Worm (Caenorhabditis elegans) whole organism, mixed stage, embryonic: ENCODE measurements around the gene W02F12.8.

ENCODE experiments used
- M03D4.4 ChIP-seq: sonication (generic microtip); optimal IDR thresholded peaks from 2 replicates; lab custom pipeline; 2017; ENCODE audit warnings: mild to moderate bottlenecking, missing genetic modification characterization, missing compliant biosample characterization
- bed-3 ChIP-seq: fragments of 200-800 bp; sonication (Bioruptor generic); optimal IDR thresholded peaks from 3 replicates; lab custom pipeline; 2018; ENCODE audit warnings: mild to moderate bottlenecking, missing genetic modification characterization, moderate library complexity, missing compliant biosample characterization
- blmp-1 ChIP-seq: fragments of 150-350 bp; optimal IDR thresholded peaks from 2 replicates; lab custom pipeline; 2014; ENCODE audit warnings: missing biosample characterization, missing genetic modification characterization
- ceh-43 ChIP-seq: fragments of 200-800 bp; sonication (Bioruptor generic); optimal IDR thresholded peaks from 2 replicates; lab custom pipeline; 2018; ENCODE audit warnings: mild to moderate bottlenecking, missing genetic modification characterization, moderate library complexity, missing compliant biosample characterization
- ces-1 ChIP-seq: fragments of 150-350 bp; optimal IDR thresholded peaks from 2 replicates; lab custom pipeline; 2014; ENCODE audit warnings: missing biosample characterization, missing genetic modification reagents, missing genetic modification characterization
- cnd-1 ChIP-seq: fragments of 200-800 bp; sonication (Bioruptor generic); optimal IDR thresholded peaks from 2 replicates; lab custom pipeline; 2018; ENCODE audit warnings: mild to moderate bottlenecking, missing genetic modification characterization, missing compliant biosample characterization
- drap-1 ChIP-seq: fragments of 200-800 bp; sonication (Bioruptor generic); optimal IDR thresholded peaks from 3 replicates; lab custom pipeline; 2018; ENCODE audit warnings: mild to moderate bottlenecking, missing genetic modification characterization, missing compliant biosample characterization
- elt-3 ChIP-seq: fragments of 150-350 bp; optimal IDR thresholded peaks from 2 replicates; lab custom pipeline; 2014; ENCODE audit warnings: missing biosample characterization, missing genetic modification characterization
- flh-1 ChIP-seq: fragments of 200-800 bp; sonication (Bioruptor generic); optimal IDR thresholded peaks from 2 replicates; lab custom pipeline; 2018; ENCODE audit warnings: mild to moderate bottlenecking, missing genetic modification characterization, moderate library complexity, missing compliant biosample characterization
- ham-2 ChIP-seq: fragments of 200-800 bp; sonication (Bioruptor generic); optimal IDR thresholded peaks from 2 replicates; lab custom pipeline; 2018; ENCODE audit warnings: mild to moderate bottlenecking, missing genetic modification characterization, missing compliant biosample characterization
- hlh-1 ChIP-seq: fragments of 150-350 bp; optimal IDR thresholded peaks from 2 replicates; lab custom pipeline; 2014; ENCODE audit warnings: missing biosample characterization, missing genetic modification reagents, missing genetic modification characterization
- lin-13 ChIP-seq: fragments of 150-350 bp; optimal IDR thresholded peaks from 2 replicates; lab custom pipeline; 2014; ENCODE audit warnings: missing biosample characterization, missing genetic modification characterization
- lin-32 ChIP-seq: fragments of 200-800 bp; sonication (Bioruptor generic); optimal IDR thresholded peaks from 2 replicates; lab custom pipeline; 2018; ENCODE audit warnings: mild to moderate bottlenecking, missing genetic modification characterization, missing compliant biosample characterization
- lsy-2 ChIP-seq: fragments of 150-350 bp; optimal IDR thresholded peaks from 2 replicates; lab custom pipeline; 2014; ENCODE audit warnings: missing biosample characterization, missing genetic modification characterization
- mab-5 ChIP-seq: fragments of 150-350 bp; optimal IDR thresholded peaks from 2 replicates; lab custom pipeline; 2014; ENCODE audit warnings: missing biosample characterization, missing genetic modification characterization
- mep-1 ChIP-seq: fragments of 150-350 bp; optimal IDR thresholded peaks from 2 replicates; lab custom pipeline; 2017; ENCODE audit warnings: missing biosample characterization, missing genetic modification reagents, missing genetic modification characterization, inconsistent platforms
- mls-2 ChIP-seq: sonication (generic microtip); optimal IDR thresholded peaks from 2 replicates; lab custom pipeline; 2016; ENCODE audit warnings: mild to moderate bottlenecking, missing genetic modification characterization, moderate library complexity, missing compliant biosample characterization
- nhr-12 ChIP-seq: fragments of 150-350 bp; optimal IDR thresholded peaks from 2 replicates; lab custom pipeline; 2014; ENCODE audit warnings: missing biosample characterization, missing genetic modification characterization
- nhr-2 ChIP-seq: fragments of 150-350 bp; optimal IDR thresholded peaks from 2 replicates; lab custom pipeline; 2014; ENCODE audit warnings: missing biosample characterization, missing genetic modification characterization
- nhr-28 ChIP-seq: fragments of 150-350 bp; optimal IDR thresholded peaks from 2 replicates; lab custom pipeline; 2014; ENCODE audit warnings: missing biosample characterization, missing genetic modification characterization
- pha-4 ChIP-seq: fragments of 150-350 bp; optimal IDR thresholded peaks from 2 replicates; lab custom pipeline; 2018; ENCODE audit warnings: missing biosample characterization, missing genetic modification reagents, missing genetic modification characterization
- sem-2 ChIP-seq: fragments of 200-800 bp; sonication (Bioruptor generic); optimal IDR thresholded peaks from 2 replicates; lab custom pipeline; 2018; ENCODE audit warnings: mild to moderate bottlenecking, missing genetic modification characterization, missing compliant biosample characterization
- snpc-4 ChIP-seq: fragments of 150-350 bp; optimal IDR thresholded peaks from 2 replicates; lab custom pipeline; 2014; ENCODE audit warnings: missing biosample characterization, missing genetic modification characterization
- sptf-1 ChIP-seq: sonication (generic microtip); optimal IDR thresholded peaks from 2 replicates; lab custom pipeline; 2017; ENCODE audit warnings: mild to moderate bottlenecking, missing genetic modification characterization, moderate library complexity, missing compliant biosample characterization
- tbx-8 ChIP-seq: fragments of 200-800 bp; sonication (Bioruptor generic); optimal IDR thresholded peaks from 2 replicates; lab custom pipeline; 2018; ENCODE audit warnings: mild to moderate bottlenecking, missing genetic modification characterization, moderate library complexity, missing compliant biosample characterization
- unc-120 ChIP-seq: sonication (generic microtip); optimal IDR thresholded peaks from 2 replicates; lab custom pipeline; 2017; ENCODE audit warnings: missing genetic modification characterization, missing compliant biosample characterization; ENCODE audit not compliant: poor library complexity, severe bottlenecking
- unc-39 ChIP-seq: fragments of 150-350 bp; optimal IDR thresholded peaks from 2 replicates; lab custom pipeline; 2014; ENCODE audit warnings: missing biosample characterization, missing genetic modification characterization
- zip-8 ChIP-seq: fragments of 150-350 bp; optimal IDR thresholded peaks from 2 replicates; lab custom pipeline; 2014; ENCODE audit warnings: missing biosample characterization, missing genetic modification characterization
- ztf-11 ChIP-seq: fragments of 150-350 bp; optimal IDR thresholded peaks from 2 replicates; lab custom pipeline; 2014; ENCODE audit warnings: missing biosample characterization, missing genetic modification characterization

Gene W02F12.8

ce11 chrV:6684541-6684940 lies 10.0 kb downstream of the W02F12.8 start:
- TF ChIP-seq ces-1 (GFP tag; lab: Kevin White, UChicago) (peak; percentile 72), nhr-2 (peak; percentile 100), mls-2 (peak; percentile 80), cnd-1 (tag; lab: Kevin White, UChicago) (peak; percentile 76), ztf-11 (tag; lab: Kevin White, UChicago) (peak; percentile 28), sptf-1 (tag; lab: Kevin White, UChicago) (peak; percentile 36), ceh-43 (GFP tag; lab: Kevin White, UChicago) (peak; percentile 78), tbx-8 (no peak), lin-32 (GFP tag; lab: Kevin White, UChicago) (peak; percentile 98), zip-8 (tag; lab: Kevin White, UChicago) (no peak)

ce11 chrV:6683740-6684139 lies 10.8 kb downstream of the W02F12.8 start:
- TF ChIP-seq ces-1 (GFP tag; lab: Kevin White, UChicago) (peak; percentile 10), bed-3 (GFP tag; lab: Kevin White, UChicago) (no peak)
- TF ChIP-seq, all 35 proteins: peak for 1

ce11 chrV:6683282-6683681 lies 11.3 kb downstream of the W02F12.8 start:
- TF ChIP-seq mep-1 (peak; percentile 7), bed-3 (GFP tag; lab: Kevin White, UChicago) (no peak), M03D4.4 (no peak), unc-39 (tag; lab: Kevin White, UChicago) (no peak), zip-8 (tag; lab: Kevin White, UChicago) (no peak), nhr-2 (peak; percentile 83), nhr-28 (no peak), mls-2 (no peak), lin-32 (GFP tag; lab: Kevin White, UChicago) (peak; percentile 57), mab-5 (tag; lab: Kevin White, UChicago) (no peak), ztf-11 (tag; lab: Kevin White, UChicago) (no peak), tbx-8 (no peak), blmp-1 (tag; lab: Kevin White, UChicago) (no peak), cnd-1 (tag; lab: Kevin White, UChicago) (peak; percentile 44), ces-1 (GFP tag; lab: Kevin White, UChicago) (no peak), ham-2 (GFP tag; lab: Kevin White, UChicago) (no peak), drap-1 (GFP tag; lab: Kevin White, UChicago) (no peak), pha-4 (tag; lab: Kevin White, UChicago) (no peak), nhr-12 (tag; lab: Kevin White, UChicago) (no peak), ceh-43 (GFP tag; lab: Kevin White, UChicago) (no peak), lsy-2 (tag; lab: Kevin White, UChicago) (no peak)
- TF ChIP-seq, all 35 proteins: peak for 4

ce11 chrV:6681501-6681900 lies 13.1 kb downstream of the W02F12.8 start, which contains the start of gene egl-46:
egl-46 (minus strand) TSS chrV:6681573.
- peak; percentile 54 for TF ChIP-seq lin-32 (GFP tag; lab: Kevin White, UChicago)
- TF ChIP-seq blmp-1 (tag; lab: Kevin White, UChicago) = no peak
- no peak for TF ChIP-seq ztf-11 (tag; lab: Kevin White, UChicago)
- TF ChIP-seq nhr-2 = peak; percentile 86
- no peak for TF ChIP-seq pha-4 (tag; lab: Kevin White, UChicago)
- no peak for TF ChIP-seq snpc-4 (tag; lab: Kevin White, UChicago)
- no peak for TF ChIP-seq zip-8 (tag; lab: Kevin White, UChicago)
- TF ChIP-seq mls-2 = no peak
- no peak for TF ChIP-seq ces-1 (GFP tag; lab: Kevin White, UChicago)
- no peak for TF ChIP-seq unc-120 (tag; lab: Kevin White, UChicago)
- no peak for TF ChIP-seq flh-1 (GFP tag; lab: Kevin White, UChicago)
- peak; percentile 8 for TF ChIP-seq lsy-2 (tag; lab: Kevin White, UChicago)
- no peak for TF ChIP-seq mab-5 (tag; lab: Kevin White, UChicago)
- TF ChIP-seq drap-1 (GFP tag; lab: Kevin White, UChicago) = no peak
- TF ChIP-seq cnd-1 (tag; lab: Kevin White, UChicago) = peak; percentile 33
- TF ChIP-seq sem-2 = no peak
- no peak for TF ChIP-seq nhr-28
- TF ChIP-seq lin-13 (tag; lab: Kevin White, UChicago) = no peak
- TF ChIP-seq nhr-12 (tag; lab: Kevin White, UChicago) = no peak
- no peak for TF ChIP-seq hlh-1 (tag; lab: Kevin White, UChicago)
- no peak for TF ChIP-seq bed-3 (GFP tag; lab: Kevin White, UChicago)
- no peak for TF ChIP-seq elt-3 (tag; lab: Kevin White, UChicago)
- TF ChIP-seq, all 35 proteins: peak for 4
